Worm (Caenorhabditis elegans): ENCODE measurements around the gene R160.14.

- no peak for TF ChIP-seq zag-1 (tag; optimal IDR thresholded peaks at IDR 0.05)
- TF ChIP-seq skn-1 (tag; optimal IDR thresholded peaks at IDR 0.05) = no peak
- no peak for TF ChIP-seq lin-15B (tag; optimal IDR thresholded peaks at IDR 0.05)
- no peak for TF ChIP-seq aha-1 (tag; optimal IDR thresholded peaks at IDR 0.05)
- TF ChIP-seq fkh-8 (tag; optimal IDR thresholded peaks at IDR 0.05) = no peak
- TF ChIP-seq unc-130 (tag; optimal IDR thresholded peaks at IDR 0.05) = no peak
- TF ChIP-seq lir-3 (tag; optimal IDR thresholded peaks at IDR 0.05; ENCODE audit: poor library complexity) = no peak
- no peak for TF ChIP-seq tbx-2 (tag; optimal IDR thresholded peaks at IDR 0.05)
- TF ChIP-seq egl-27 (tag; optimal IDR thresholded peaks at IDR 0.05) = no peak
- TF ChIP-seq ztf-4 (tag; optimal IDR thresholded peaks at IDR 0.05) = no peak
These were observed 3.1 kb downstream of the R160.14 start, which contains the start of gene R160.4 for ce11 chrX:4368800-4369199.
